Worm (Caenorhabditis elegans) whole organism, mixed stage, embryonic: ENCODE measurements around the gene nlp-2.

Experiments
- elt-1 ChIP-seq: sonication (generic microtip); optimal IDR thresholded peaks from 2 replicates; lab custom pipeline; 2017; ENCODE audit warnings: missing genetic modification characterization, mild to moderate bottlenecking, missing compliant biosample characterization, antibody characterized with exemption, moderate library complexity, borderline replicate concordance; ENCODE audit not compliant: insufficient read depth
- lsy-2 ChIP-seq: fragments of 150-350 bp; optimal IDR thresholded peaks from 2 replicates; lab custom pipeline; 2014; ENCODE audit warnings: missing biosample characterization, missing genetic modification characterization
- mab-5 ChIP-seq: fragments of 150-350 bp; optimal IDR thresholded peaks from 2 replicates; lab custom pipeline; 2014; ENCODE audit warnings: missing biosample characterization, missing genetic modification characterization
- pha-4 ChIP-seq: fragments of 150-350 bp; optimal IDR thresholded peaks from 2 replicates; lab custom pipeline; 2018; ENCODE audit warnings: missing biosample characterization, missing genetic modification reagents, missing genetic modification characterization
- zip-8 ChIP-seq: fragments of 150-350 bp; optimal IDR thresholded peaks from 2 replicates; lab custom pipeline; 2014; ENCODE audit warnings: missing biosample characterization, missing genetic modification characterization

DNA sequence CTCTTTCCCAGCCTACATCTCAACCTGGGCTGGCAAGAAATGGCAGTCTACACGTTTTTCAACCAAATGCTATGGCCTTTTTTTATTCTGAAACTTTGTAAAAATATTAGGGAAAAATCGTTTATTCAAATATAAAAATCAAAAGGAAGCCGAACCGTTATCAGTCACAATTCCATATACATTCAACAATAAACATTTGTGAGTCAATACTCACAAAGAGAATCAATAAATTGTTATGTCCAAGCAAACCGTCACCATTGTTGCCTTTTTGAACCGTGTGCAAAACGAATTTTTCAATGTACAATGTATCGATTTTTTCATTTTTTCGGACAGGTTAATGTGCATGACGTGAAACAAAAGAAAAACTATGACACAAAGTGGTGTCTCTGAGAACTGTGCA lies 24.5 kb upstream of the nlp-2 start:
- TF ChIP-seq pha-4 (tag; lab: Kevin White, UChicago) (no peak), mab-5 (tag; lab: Kevin White, UChicago) (no peak), zip-8 (tag; lab: Kevin White, UChicago) (no peak), elt-1 (no peak), lsy-2 (tag; lab: Kevin White, UChicago) (no peak)
